Worm (Caenorhabditis elegans) whole organism, L4 larva: ENCODE data around the gene sek-4.
A peak's percentile ranks its signal among the peaks of the same experiment; 100 is the strongest.

Source experiments
- D1046.2 ChIP-seq: fragments of 200-800 bp; sonication (Bioruptor generic); IDR thresholded peaks from 2 replicates; pipeline ENCODE4 v1.3.6; 2022; ENCODE audit warnings: missing genetic modification characterization, missing compliant biosample characterization
- F37D6.2 ChIP-seq: sonication (generic microtip); optimal IDR thresholded peaks from 2 replicates; lab custom pipeline; 2016; ENCODE audit warnings: mild to moderate bottlenecking, missing genetic modification characterization, missing compliant biosample characterization
- R02D3.7 ChIP-seq: fragments of 150-350 bp; sonication (generic microtip); optimal IDR thresholded peaks from 3 replicates; lab custom pipeline; 2014; ENCODE audit warnings: missing biosample characterization, missing genetic modification characterization
- Y105C5A.15 ChIP-seq: fragments of 200-800 bp; sonication (Bioruptor generic); IDR thresholded peaks from 2 replicates; pipeline ENCODE4 v1.3.6; 2022; ENCODE audit warnings: missing genetic modification characterization, missing compliant biosample characterization
- Y48G9A.11 ChIP-seq: fragments of 200-800 bp; sonication (Bioruptor generic); IDR thresholded peaks from 2 replicates; pipeline ENCODE4 v1.3.6; 2022; ENCODE audit warnings: missing genetic modification reagents, missing genetic modification characterization, missing compliant biosample characterization
- ZK546.5 ChIP-seq, 2 experiments: sonication (generic microtip); optimal IDR thresholded peaks; 2 replicates each; lab custom pipeline; 2017; ENCODE audit warnings: missing biosample characterization in 2 of 2, missing genetic modification characterization in 2 of 2
- aha-1 ChIP-seq: fragments of 150-350 bp; peaks from one replicate; lab custom pipeline; 2014; ENCODE audit warnings: missing biosample characterization, missing genetic modification characterization
- aly-2 ChIP-seq: sonication (generic microtip); optimal IDR thresholded peaks from 2 replicates; lab custom pipeline; 2018; ENCODE audit warnings: missing biosample characterization, missing genetic modification characterization
- ceh-20 ChIP-seq: fragments of 200-800 bp; sonication (Bioruptor generic); IDR thresholded peaks from 2 replicates; pipeline ENCODE4 v1.3.6; 2022; ENCODE audit warnings: missing genetic modification reagents, missing genetic modification characterization, missing compliant biosample characterization
- ceh-62 ChIP-seq: sonication (generic microtip); optimal IDR thresholded peaks from 2 replicates; lab custom pipeline; 2017; ENCODE audit warnings: missing biosample characterization, missing genetic modification characterization
- cey-2 ChIP-seq: sonication (generic microtip); optimal IDR thresholded peaks from 3 replicates; lab custom pipeline; 2017; ENCODE audit warnings: missing genetic modification characterization, mild to moderate bottlenecking, missing compliant biosample characterization, antibody characterized with exemption, borderline replicate concordance; ENCODE audit not compliant: insufficient read depth
- daf-19 ChIP-seq: fragments of 200-800 bp; sonication (Bioruptor generic); conservative IDR thresholded peaks from 2 replicates; pipeline ENCODE4 v1.3.6; 2022; ENCODE audit warnings: missing genetic modification characterization, missing compliant biosample characterization
- dpl-1 ChIP-seq: fragments of 150-350 bp; optimal IDR thresholded peaks from 2 replicates; lab custom pipeline; 2014; ENCODE audit warnings: missing biosample characterization, missing genetic modification reagents, missing genetic modification characterization
- duxl-1 ChIP-seq: sonication (generic microtip); optimal IDR thresholded peaks from 2 replicates; lab custom pipeline; 2016; ENCODE audit warnings: mild to moderate bottlenecking, missing genetic modification characterization, moderate library complexity, missing compliant biosample characterization; ENCODE audit not compliant: poor library complexity
- dve-1 ChIP-seq: sonication (generic microtip); optimal IDR thresholded peaks from 2 replicates; lab custom pipeline; 2017; ENCODE audit warnings: antibody characterized with exemption, mild to moderate bottlenecking, missing genetic modification characterization, missing compliant biosample characterization; ENCODE audit not compliant: insufficient read depth
- fkh-10 ChIP-seq: fragments of 150-350 bp; optimal IDR thresholded peaks from 2 replicates; lab custom pipeline; 2014; ENCODE audit warnings: missing biosample characterization, missing genetic modification reagents, missing genetic modification characterization
- gei-8 ChIP-seq: fragments of 200-800 bp; sonication (Bioruptor generic); optimal IDR thresholded peaks from 2 replicates; lab custom pipeline; 2018; ENCODE audit warnings: mild to moderate bottlenecking, missing genetic modification characterization, missing compliant biosample characterization
- hlh-30 ChIP-seq: sonication (generic microtip); optimal IDR thresholded peaks from 2 replicates; lab custom pipeline; 2017; ENCODE audit warnings: antibody characterized with exemption, mild to moderate bottlenecking, missing genetic modification characterization, missing compliant biosample characterization; ENCODE audit not compliant: insufficient read depth
- lin-39 ChIP-seq: fragments of 150-350 bp; optimal IDR thresholded peaks from 2 replicates; lab custom pipeline; 2014; ENCODE audit warnings: missing biosample characterization, missing genetic modification reagents, missing genetic modification characterization
- madf-5 ChIP-seq, 2 experiments: fragments of 200-800 bp; sonication (Bioruptor generic); IDR thresholded peaks; 2 replicates each; pipeline ENCODE4 v1.3.6; 2022; ENCODE audit warnings: missing compliant biosample characterization in 2 of 2, missing genetic modification characterization in 2 of 2
- mep-1 ChIP-seq: fragments of 150-350 bp; sonication (generic microtip); optimal IDR thresholded peaks from 3 replicates; lab custom pipeline; 2014; ENCODE audit warnings: missing biosample characterization, missing genetic modification characterization
- nhr-10 ChIP-seq: fragments of 150-350 bp; optimal IDR thresholded peaks from 2 replicates; lab custom pipeline; 2014; ENCODE audit warnings: missing biosample characterization, missing genetic modification characterization
- nhr-111 ChIP-seq: fragments of 200-800 bp; sonication (Bioruptor generic); optimal IDR thresholded peaks from 2 replicates; lab custom pipeline; 2018; ENCODE audit warnings: mild to moderate bottlenecking, missing genetic modification characterization, missing compliant biosample characterization
- nhr-25 ChIP-seq: sonication (generic microtip); optimal IDR thresholded peaks from 2 replicates; lab custom pipeline; 2017; ENCODE audit warnings: missing genetic modification characterization, mild to moderate bottlenecking, missing compliant biosample characterization, antibody characterized with exemption, moderate library complexity, borderline replicate concordance; ENCODE audit not compliant: insufficient read depth
- nhr-28 ChIP-seq: fragments of 150-350 bp; optimal IDR thresholded peaks from 2 replicates; lab custom pipeline; 2014; ENCODE audit warnings: missing biosample characterization, missing genetic modification characterization
- pha-4 ChIP-seq, 2 experiments: fragments of 150-350 bp in 1 of 2; fragments of 200-800 bp in 1 of 2; sonication (Bioruptor generic) in 1 of 2; IDR thresholded peaks in 1 of 2; optimal IDR thresholded peaks in 1 of 2; 2 replicates each; pipeline versions ENCODE4 v1.3.6 to Lab custom; 2014 to 2022; ENCODE audit warnings: missing genetic modification characterization in 2 of 2, missing genetic modification reagents in 2 of 2, missing biosample characterization in 1 of 2, missing compliant biosample characterization in 1 of 2
- saeg-2 ChIP-seq: fragments of 200-800 bp; sonication (Bioruptor generic); IDR thresholded peaks from 2 replicates; pipeline ENCODE4 v1.3.6; 2022; ENCODE audit warnings: missing genetic modification reagents, missing genetic modification characterization, missing compliant biosample characterization
- sdz-12 ChIP-seq: fragments of 200-800 bp; sonication (Bioruptor generic); optimal IDR thresholded peaks from 2 replicates; lab custom pipeline; 2018; ENCODE audit warnings: mild to moderate bottlenecking, missing genetic modification characterization, missing compliant biosample characterization
- spr-3 ChIP-seq: fragments of 200-800 bp; sonication (Bioruptor generic); optimal IDR thresholded peaks from 2 replicates; lab custom pipeline; 2018; ENCODE audit warnings: mild to moderate bottlenecking, missing genetic modification characterization, missing compliant biosample characterization
- tag-97 ChIP-seq: fragments of 200-800 bp; sonication (Bioruptor generic); IDR thresholded peaks from 2 replicates; pipeline ENCODE4 v1.3.6; 2022; ENCODE audit warnings: missing genetic modification characterization, missing compliant biosample characterization
- tra-1 ChIP-seq: fragments of 200-800 bp; sonication (Bioruptor generic); IDR thresholded peaks from 2 replicates; pipeline ENCODE4 v1.3.6; 2022; ENCODE audit warnings: missing genetic modification reagents, missing genetic modification characterization, missing compliant biosample characterization
- unc-130 ChIP-seq: sonication (generic microtip); optimal IDR thresholded peaks from 2 replicates; lab custom pipeline; 2016; ENCODE audit warnings: missing genetic modification reagents, missing genetic modification characterization, missing compliant biosample characterization
- unc-62 ChIP-seq, 3 experiments: fragments of 150-350 bp in 1 of 3; sonication (generic microtip); optimal IDR thresholded peaks in 2 of 3; peaks in 1 of 3; 1 replicate in 1 of 3; 2 replicates in 2 of 3; lab custom pipeline; 2014 to 2017; ENCODE audit warnings: missing biosample characterization in 3 of 3, missing genetic modification characterization in 3 of 3, missing genetic modification reagents in 3 of 3, missing genotype in 1 of 3
- zag-1 ChIP-seq: fragments of 150-350 bp; optimal IDR thresholded peaks from 2 replicates; lab custom pipeline; 2014; ENCODE audit warnings: missing biosample characterization, missing genetic modification characterization
- zip-11 ChIP-seq: fragments of 200-800 bp; sonication (Bioruptor generic); IDR thresholded peaks from 2 replicates; pipeline ENCODE4 v1.3.6; 2022; ENCODE audit warnings: missing genetic modification characterization, missing compliant biosample characterization
- ztf-7 ChIP-seq: fragments of 150-350 bp; optimal IDR thresholded peaks from 2 replicates; lab custom pipeline; 2014; ENCODE audit warnings: missing biosample characterization, missing genetic modification characterization

Gene sek-4

DNA sequence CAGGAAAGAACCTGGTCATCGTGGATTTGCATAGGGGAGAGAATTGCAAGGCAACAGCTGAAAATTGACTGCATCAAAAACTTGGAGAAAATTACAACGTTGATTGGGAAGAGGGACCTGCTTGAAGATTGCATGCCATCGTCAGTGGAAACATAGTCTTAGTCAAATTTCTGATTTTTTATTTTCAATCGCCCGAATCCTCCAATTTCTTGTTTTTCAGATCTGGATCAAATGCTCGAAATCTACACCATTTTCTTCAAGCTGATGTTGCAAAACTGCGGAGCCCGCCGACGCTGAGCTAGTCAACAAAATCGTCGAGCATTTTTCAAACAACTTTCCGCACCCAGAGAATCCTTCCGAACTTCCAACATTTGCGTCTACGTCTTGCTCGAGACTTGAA lies 1.3 kb upstream of the sek-4 start:
- TF ChIP-seq unc-62 (GFP tag; optimal IDR thresholded peaks at IDR 0.05 in 1 of 2; lab: Kevin White, UChicago): peak in 1 of 2 experiments; percentile 95
- no peak for TF ChIP-seq unc-62 (tag; optimal IDR thresholded peaks at IDR 0.05; lab: Kevin White, UChicago)
- no peak for TF ChIP-seq unc-130 (GFP tag; lab: Kevin White, UChicago)
- no peak for TF ChIP-seq sdz-12 (GFP tag; lab: Kevin White, UChicago)
- TF ChIP-seq, all 104 proteins: peak for 1

DNA sequence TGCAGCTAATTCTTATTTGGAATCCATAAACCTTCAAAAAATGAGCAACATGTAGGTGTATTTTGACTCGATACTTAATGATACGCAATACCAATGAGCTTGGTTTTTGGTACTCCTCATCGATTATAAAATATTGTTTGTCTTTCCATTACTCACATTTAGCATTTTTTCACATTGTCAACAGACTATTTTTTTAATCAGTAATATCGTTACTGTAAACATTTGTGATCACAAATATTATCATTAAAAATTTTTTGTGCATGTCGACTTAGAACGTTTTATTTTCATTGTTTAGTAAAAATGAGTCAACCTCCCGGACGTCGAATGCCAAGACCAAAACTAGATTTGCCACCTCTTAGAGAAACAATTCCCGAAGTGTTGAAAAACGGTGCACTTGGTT lies 2.4 kb downstream of the sek-4 start, which contains the start of gene sek-5:
sek-5 (plus strand) TSS at position 301 of the 400 bp plus-strand sequence.
- TF ChIP-seq lin-39 (tag; lab: Kevin White, UChicago): no peak
- TF ChIP-seq pha-4 (GFP tag; IDR thresholded peaks at IDR 0.05; lab: Robert Waterston, UW): no peak
- no peak for TF ChIP-seq pha-4 (tag; optimal IDR thresholded peaks at IDR 0.05; lab: Kevin White, UChicago)
- TF ChIP-seq cey-2: no peak
- no peak for TF ChIP-seq dve-1 (tag; lab: Kevin White, UChicago)
- no peak for TF ChIP-seq zip-11

ce11 chrX:5382778-5383177 lies 7.9 kb downstream of the sek-4 start:
- TF ChIP-seq ztf-7 (tag; lab: Kevin White, UChicago) (no peak), R02D3.7 (no peak), dpl-1 (GFP tag; lab: Kevin White, UChicago) (no peak), unc-62 (GFP tag; optimal IDR thresholded peaks at IDR 0.05 in 1 of 2; lab: Kevin White, UChicago) (peak in 1 of 2 experiments; percentile 87), unc-62 (tag; optimal IDR thresholded peaks at IDR 0.05; lab: Kevin White, UChicago) (no peak), nhr-10 (tag; lab: Kevin White, UChicago) (no peak), tra-1 (no peak), nhr-111 (GFP tag; lab: Kevin White, UChicago) (no peak), nhr-25 (tag; lab: Kevin White, UChicago) (no peak)

ce11 chrX:5386558-5386957 lies 11.7 kb downstream of the sek-4 start, which contains the start of gene kcnl-3:
Gene kcnl-3 (plus strand): TSS chrX:5386858.
- TF ChIP-seq saeg-2 (GFP tag; lab: Robert Waterston, UW) (no peak), aha-1 (peak; percentile 15)

ce11 chrX:5387629-5388028 lies 12.8 kb downstream of the sek-4 start:
- no peak for TF ChIP-seq F37D6.2 (tag; lab: Kevin White, UChicago)
- TF ChIP-seq zip-11: no peak
- no peak for TF ChIP-seq ceh-20 (GFP tag; lab: Robert Waterston, UW)
- TF ChIP-seq hlh-30: no peak
- no peak for TF ChIP-seq nhr-28 (tag; lab: Kevin White, UChicago)
- no peak for TF ChIP-seq tag-97 (GFP tag; lab: Robert Waterston, UW)
- no peak for TF ChIP-seq spr-3 (GFP tag; lab: Kevin White, UChicago)
- no peak for TF ChIP-seq daf-19 (GFP tag; lab: Robert Waterston, UW)
- no peak for TF ChIP-seq Y48G9A.11 (GFP tag; lab: Robert Waterston, UW)
- TF ChIP-seq ceh-62 (tag; lab: Kevin White, UChicago): no peak
- TF ChIP-seq duxl-1: no peak
- TF ChIP-seq aly-2 (tag; lab: Kevin White, UChicago): no peak
- no peak for TF ChIP-seq fkh-10 (GFP tag; lab: Kevin White, UChicago)
- no peak for TF ChIP-seq ZK546.5 (tag; optimal IDR thresholded peaks at IDR 0.05; lab: Kevin White, UChicago)
- TF ChIP-seq mep-1: no peak
- no peak for TF ChIP-seq zag-1 (tag; lab: Kevin White, UChicago)
- TF ChIP-seq gei-8: no peak
- TF ChIP-seq madf-5 (GFP tag; IDR thresholded peaks at IDR 0.05; lab: Robert Waterston, UW): no peak
- no peak for TF ChIP-seq Y105C5A.15
- no peak for TF ChIP-seq D1046.2 (GFP tag; lab: Robert Waterston, UW)
